Worm (Caenorhabditis elegans) whole organism, early embryonic: ENCODE measurements around the gene atf-4.
A peak's percentile ranks its signal among the peaks of the same experiment; 100 is the strongest.

ENCODE experiments used
- B0310.2 ChIP-seq: sonication (generic microtip); optimal IDR thresholded peaks from 2 replicates; lab custom pipeline; 2016; ENCODE audit warnings: mild to moderate bottlenecking, missing genetic modification characterization, missing compliant biosample characterization
- F13C5.2 ChIP-seq: sonication (generic microtip); optimal IDR thresholded peaks from 2 replicates; lab custom pipeline; 2017; ENCODE audit warnings: mild to moderate bottlenecking, missing genetic modification characterization, inconsistent platforms, missing compliant biosample characterization
- aly-1 ChIP-seq: sonication (generic microtip); optimal IDR thresholded peaks from 2 replicates; lab custom pipeline; 2016; ENCODE audit warnings: missing genetic modification characterization, missing compliant biosample characterization
- ama-1 ChIP-seq: fragments of 150-350 bp; optimal IDR thresholded peaks from 2 replicates; lab custom pipeline; 2014
- ceh-13 ChIP-seq: fragments of 200-800 bp; sonication (Bioruptor generic); optimal IDR thresholded peaks from 2 replicates; lab custom pipeline; 2018; ENCODE audit warnings: mild to moderate bottlenecking, missing genetic modification characterization, missing compliant biosample characterization
- ceh-36 ChIP-seq: sonication (generic microtip); optimal IDR thresholded peaks from 2 replicates; lab custom pipeline; 2016; ENCODE audit warnings: missing genetic modification characterization, inconsistent platforms, missing compliant biosample characterization
- ets-7 ChIP-seq: sonication (generic microtip); optimal IDR thresholded peaks from 2 replicates; lab custom pipeline; 2016; ENCODE audit warnings: missing genotype, missing genetic modification characterization, missing compliant biosample characterization
- flt-1 ChIP-seq: fragments of 200-800 bp; sonication (Bioruptor generic); IDR thresholded peaks from 2 replicates; pipeline ENCODE4 v1.3.6; 2022; ENCODE audit warnings: missing genetic modification characterization, missing compliant biosample characterization
- hmbx-1 ChIP-seq: sonication (generic microtip); optimal IDR thresholded peaks from 2 replicates; lab custom pipeline; 2016; ENCODE audit warnings: mild to moderate bottlenecking, missing genetic modification characterization, missing compliant biosample characterization
- hmg-4 ChIP-seq: fragments of 200-800 bp; sonication (Bioruptor generic); optimal IDR thresholded peaks from 2 replicates; lab custom pipeline; 2018; ENCODE audit warnings: mild to moderate bottlenecking, missing genetic modification characterization, missing compliant biosample characterization
- hnd-1 ChIP-seq: sonication (generic microtip); optimal IDR thresholded peaks from 2 replicates; lab custom pipeline; 2016; ENCODE audit warnings: missing genetic modification characterization, missing compliant biosample characterization
- pes-1 ChIP-seq: fragments of 200-800 bp; sonication (Bioruptor generic); IDR thresholded peaks from 2 replicates; pipeline ENCODE4 v1.3.6; 2022; ENCODE audit warnings: missing genetic modification reagents, missing genetic modification characterization, missing compliant biosample characterization
- scrt-1 ChIP-seq: fragments of 200-800 bp; sonication (Bioruptor generic); IDR thresholded peaks from 2 replicates; pipeline ENCODE4 v1.3.6; 2022; ENCODE audit warnings: missing genetic modification characterization, missing compliant biosample characterization
- sea-1 ChIP-seq: fragments of 200-800 bp; sonication (Bioruptor generic); conservative IDR thresholded peaks from 2 replicates; pipeline ENCODE4 v1.3.6; 2022; ENCODE audit warnings: missing genetic modification characterization, missing compliant biosample characterization
- tbx-11 ChIP-seq: fragments of 200-800 bp; sonication (Bioruptor generic); IDR thresholded peaks from 2 replicates; pipeline ENCODE4 v1.3.6; 2022; ENCODE audit warnings: missing genetic modification characterization, missing compliant biosample characterization
- tbx-37 ChIP-seq: fragments of 200-800 bp; sonication (Bioruptor generic); conservative IDR thresholded peaks from 2 replicates; pipeline ENCODE4 v1.3.6; 2022; ENCODE audit warnings: missing genetic modification reagents, missing genetic modification characterization, missing compliant biosample characterization
- tra-4 ChIP-seq: sonication (generic microtip); optimal IDR thresholded peaks from 2 replicates; lab custom pipeline; 2017; ENCODE audit warnings: missing genetic modification characterization, missing compliant biosample characterization

Gene atf-4

DNA sequence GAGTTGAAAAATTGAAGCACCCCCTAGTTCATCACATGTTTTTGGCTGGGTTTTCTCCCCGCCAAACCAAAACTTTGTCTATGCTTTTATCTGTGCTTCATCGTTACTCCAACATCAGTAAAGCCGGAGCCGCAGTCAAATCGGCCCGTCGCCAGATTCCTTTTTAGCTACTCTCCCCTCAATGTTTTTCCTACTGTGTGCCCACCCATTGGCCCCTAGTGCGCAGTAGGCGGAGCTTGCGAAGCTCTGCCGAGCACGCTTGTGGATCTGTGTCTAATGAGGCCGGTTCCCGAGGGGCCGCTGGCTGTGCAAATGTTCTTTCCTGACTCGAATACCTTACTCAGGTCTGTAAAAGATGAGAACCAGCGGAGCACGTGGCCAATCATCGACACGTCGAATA, 34.3 kb downstream of the atf-4 start:
- no peak for TF ChIP-seq sea-1 (GFP tag; lab: Robert Waterston, UW)
- peak; percentile 29 for TF ChIP-seq hmg-4 (GFP tag; lab: Kevin White, UChicago)
- TF ChIP-seq tbx-11 (GFP tag; lab: Robert Waterston, UW) = no peak
- no peak for TF ChIP-seq flt-1 (GFP tag; lab: Robert Waterston, UW)
- no peak for TF ChIP-seq hmbx-1 (tag; lab: Kevin White, UChicago)
- TF ChIP-seq ama-1 (lab: Kevin White, UChicago) = no peak
- no peak for TF ChIP-seq tbx-37 (GFP tag; lab: Robert Waterston, UW)
- TF ChIP-seq F13C5.2 (tag; lab: Kevin White, UChicago) = no peak

- no peak for TF ChIP-seq tbx-37 (GFP tag; lab: Robert Waterston, UW)
- TF ChIP-seq tra-4 (tag; lab: Kevin White, UChicago) = no peak
- no peak for TF ChIP-seq ets-7
- TF ChIP-seq tbx-11 (GFP tag; lab: Robert Waterston, UW) = no peak
- TF ChIP-seq hnd-1 (tag; lab: Kevin White, UChicago) = no peak
- no peak for TF ChIP-seq F13C5.2 (tag; lab: Kevin White, UChicago)
- no peak for TF ChIP-seq scrt-1
- TF ChIP-seq hmg-4 (GFP tag; lab: Kevin White, UChicago) = no peak
- TF ChIP-seq hmbx-1 (tag; lab: Kevin White, UChicago) = no peak
- TF ChIP-seq ceh-13 (GFP tag; lab: Kevin White, UChicago) = no peak
- no peak for TF ChIP-seq B0310.2 (tag; lab: Kevin White, UChicago)
- TF ChIP-seq ama-1 (lab: Kevin White, UChicago) = no peak
- TF ChIP-seq sea-1 (GFP tag; lab: Robert Waterston, UW) = no peak
- no peak for TF ChIP-seq pes-1
- no peak for TF ChIP-seq ceh-36 (tag; lab: Kevin White, UChicago)
- TF ChIP-seq flt-1 (GFP tag; lab: Robert Waterston, UW) = no peak
- no peak for TF ChIP-seq aly-1
These were observed 35.4 kb downstream of the atf-4 start for ce11 chrX:14775222-14775621.

DNA sequence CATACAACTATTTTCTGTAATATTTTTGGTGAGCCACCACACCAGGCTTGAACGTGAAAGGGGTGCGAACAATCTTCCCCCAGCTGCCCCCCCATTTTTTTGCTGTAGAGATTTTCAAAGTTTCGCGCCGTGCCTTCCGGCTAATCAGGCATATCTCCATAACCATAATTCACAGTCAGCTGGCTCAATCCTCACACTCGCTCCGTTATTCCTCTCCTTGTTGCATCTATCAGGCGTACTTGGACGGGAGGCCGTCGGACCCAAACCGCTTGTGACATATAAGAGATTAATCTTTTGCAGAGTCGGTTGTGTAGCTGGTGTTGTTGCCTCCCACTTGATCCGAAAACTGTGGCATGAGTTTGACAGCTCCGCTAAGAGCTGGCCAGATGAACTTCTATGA, 37.4 kb downstream of the atf-4 start, which contains the start of gene unc-3:
unc-3 (plus strand) TSS at position 301 of the 400 bp plus-strand sequence.
- TF ChIP-seq hnd-1 (tag; lab: Kevin White, UChicago) (no peak), flt-1 (GFP tag; lab: Robert Waterston, UW) (no peak), hmg-4 (GFP tag; lab: Kevin White, UChicago) (no peak), ets-7 (no peak), B0310.2 (tag; lab: Kevin White, UChicago) (no peak), tbx-11 (GFP tag; lab: Robert Waterston, UW) (no peak), ceh-36 (tag; lab: Kevin White, UChicago) (no peak), F13C5.2 (tag; lab: Kevin White, UChicago) (no peak), hmbx-1 (tag; lab: Kevin White, UChicago) (no peak), pes-1 (no peak), sea-1 (GFP tag; lab: Robert Waterston, UW) (no peak), scrt-1 (no peak), ama-1 (lab: Kevin White, UChicago) (no peak), tra-4 (tag; lab: Kevin White, UChicago) (no peak)

ce11 chrX:14771682-14772081, 38.9 kb downstream of the atf-4 start, which contains the start of gene Y16B4A.2:
Y16B4A.2 (minus strand) TSS chrX:14771851.
- TF ChIP-seq ceh-13 (GFP tag; lab: Kevin White, UChicago) (no peak), scrt-1 (no peak), ceh-36 (tag; lab: Kevin White, UChicago) (no peak)

ce11 chrX:14770336-14770735, 40.3 kb downstream of the atf-4 start:
- no peak for TF ChIP-seq F13C5.2 (tag; lab: Kevin White, UChicago)
- no peak for TF ChIP-seq scrt-1

ce11 chrX:14768989-14769388, 41.6 kb downstream of the atf-4 start:
- TF ChIP-seq ama-1 (lab: Kevin White, UChicago) (no peak), tbx-37 (GFP tag; lab: Robert Waterston, UW) (no peak), pes-1 (no peak)

DNA sequence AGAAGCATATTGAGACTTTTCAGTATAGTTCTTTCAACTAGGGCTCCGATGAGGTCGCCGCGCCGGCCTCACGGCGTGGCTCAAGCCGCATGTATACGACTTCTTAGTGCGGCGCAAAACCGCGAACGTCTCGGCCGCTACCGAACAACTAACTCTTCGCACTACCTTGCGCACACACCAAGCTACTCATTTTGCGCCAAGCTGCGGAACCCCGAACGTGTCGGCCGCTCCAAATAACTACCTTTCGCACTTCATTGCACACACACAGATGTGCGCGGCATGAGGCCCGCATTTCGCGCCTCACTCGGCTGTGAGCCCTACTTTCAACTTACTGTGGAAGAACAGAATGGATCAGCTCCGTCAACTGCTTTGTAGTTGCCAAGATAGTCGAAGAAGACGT, 42.8 kb downstream of the atf-4 start:
- TF ChIP-seq sea-1 (GFP tag; lab: Robert Waterston, UW) (0 out of 2 replicates have a peak, but pooled peaks have one; percentile 10), scrt-1 (peak; percentile 49; the same call in 1 of the 2 replicates), ceh-36 (tag; lab: Kevin White, UChicago) (no peak)

DNA sequence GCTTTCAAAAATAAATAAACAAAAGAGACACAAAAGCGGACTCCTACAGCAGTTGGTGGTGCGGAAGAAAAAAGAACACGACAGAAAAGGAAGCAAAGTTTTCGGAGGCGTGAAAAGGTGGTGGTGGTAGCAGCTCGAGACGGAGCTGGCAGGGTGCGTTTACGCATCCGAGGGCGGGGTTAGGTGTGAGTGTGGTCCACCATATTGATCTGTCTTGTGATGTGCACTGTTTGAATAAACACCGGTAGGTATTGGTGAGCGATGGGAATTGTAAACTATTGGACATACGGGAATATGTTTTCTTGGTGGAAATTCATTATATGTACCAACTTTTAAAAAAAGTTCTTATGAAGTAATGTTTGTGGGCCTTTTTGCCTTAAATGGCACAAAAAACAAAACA, 49.6 kb downstream of the atf-4 start, which contains the start of gene C05G5.5:
C05G5.5 (minus strand) TSS at position 101 of the 400 bp plus-strand sequence.
- TF ChIP-seq scrt-1 = no peak
- no peak for TF ChIP-seq pes-1
- TF ChIP-seq hnd-1 (tag; lab: Kevin White, UChicago) = no peak

- no peak for TF ChIP-seq hmbx-1 (tag; lab: Kevin White, UChicago)
- no peak for TF ChIP-seq pes-1
- TF ChIP-seq sea-1 (GFP tag; lab: Robert Waterston, UW) = no peak
- TF ChIP-seq F13C5.2 (tag; lab: Kevin White, UChicago) = no peak
- TF ChIP-seq ama-1 (lab: Kevin White, UChicago) = no peak
- no peak for TF ChIP-seq tbx-37 (GFP tag; lab: Robert Waterston, UW)
These were observed 50.4 kb downstream of the atf-4 start for ce11 chrX:14760166-14760565.
